Worm (Caenorhabditis elegans): Measurements from ENCODE around the gene K07F5.15.

- no peak for TF ChIP-seq pha-4 (tag; optimal IDR thresholded peaks at IDR 0.05)
- no peak for TF ChIP-seq unc-130 (GFP tag; optimal IDR thresholded peaks at IDR 0.05)
- no peak for TF ChIP-seq aptf-2 (GFP tag; conservative IDR thresholded peaks at IDR 0.05)
- TF ChIP-seq K12H6.12 (tag; optimal IDR thresholded peaks at IDR 0.05): no peak
- TF ChIP-seq F57C9.4 (tag; optimal IDR thresholded peaks at IDR 0.05): no peak
- TF ChIP-seq aptf-3 (GFP tag; IDR thresholded peaks at IDR 0.05): no peak
- no peak for TF ChIP-seq lag-1 (GFP tag; IDR thresholded peaks at IDR 0.05)
- TF ChIP-seq F57A8.1 (GFP tag; optimal IDR thresholded peaks at IDR 0.05): no peak
- TF ChIP-seq unc-62 (GFP tag; optimal IDR thresholded peaks at IDR 0.05): no peak
- no peak for TF ChIP-seq dpff-1 (tag; optimal IDR thresholded peaks at IDR 0.05)
- no peak for TF ChIP-seq atf-7 (tag; optimal IDR thresholded peaks at IDR 0.05)
- no peak for TF ChIP-seq F49E8.2 (tag; optimal IDR thresholded peaks at IDR 0.05; ENCODE audit: insufficient read depth)
- TF ChIP-seq him-1 (tag; optimal IDR thresholded peaks at IDR 0.05): no peak
- no peak for TF ChIP-seq pbrm-1 (GFP tag; IDR thresholded peaks at IDR 0.05)
Observed at ce11 chrIV:9903608-9904007, 38.7 kb downstream of the K07F5.15 start, which contains the start of gene best-13.
